Fruit fly (Drosophila melanogaster) whole organism, embryonic: ENCODE data around the gene Fitm.

ENCODE experiments used
- ATbp ChIP-seq: fragments of 200-800 bp; sonication (Bioruptor generic); optimal IDR thresholded peaks from 2 replicates; lab custom pipeline; 2017; ENCODE audit warnings: missing biosample characterization, mild to moderate bottlenecking, missing genetic modification characterization, missing genetic modification reagents
- Atf3 ChIP-seq: fragments of 200-800 bp; sonication (Bioruptor generic); optimal IDR thresholded peaks from 3 replicates; lab custom pipeline; 2016; ENCODE audit warnings: missing biosample characterization, missing genetic modification characterization
- CG10543 ChIP-seq: fragments of 200-800 bp; sonication (Bioruptor generic); optimal IDR thresholded peaks from 3 replicates; lab custom pipeline; 2017; ENCODE audit warnings: missing biosample characterization, mild to moderate bottlenecking, missing genetic modification characterization, moderate library complexity
- CG10565 ChIP-seq: fragments of 200-800 bp; sonication (Bioruptor generic); optimal IDR thresholded peaks from 3 replicates; lab custom pipeline; 2016; ENCODE audit warnings: missing biosample characterization, mild to moderate bottlenecking, missing genetic modification characterization
- CG11456 ChIP-seq: fragments of 200-800 bp; sonication (Bioruptor generic); IDR thresholded peaks from 3 replicates; pipeline ENCODE4 v1.3.6; 2022; ENCODE audit warnings: missing biosample characterization, missing genetic modification characterization
- CG12071 ChIP-seq: fragments of 200-800 bp; sonication (Bioruptor generic); optimal IDR thresholded peaks from 3 replicates; lab custom pipeline; 2018; ENCODE audit warnings: missing biosample characterization, mild to moderate bottlenecking, missing genetic modification characterization
- CG12104 ChIP-seq: fragments of 200-800 bp; sonication (Bioruptor generic); optimal IDR thresholded peaks from 3 replicates; lab custom pipeline; 2016; ENCODE audit warnings: missing biosample characterization, missing genetic modification characterization
- CG14441 ChIP-seq: fragments of 200-800 bp; sonication (Bioruptor generic); IDR thresholded peaks from 2 replicates; pipeline ENCODE4 v1.3.6; 2022; ENCODE audit warnings: missing biosample characterization, missing genetic modification characterization
- CG14860 ChIP-seq: fragments of 200-800 bp; sonication (Bioruptor generic); IDR thresholded peaks from 3 replicates; pipeline ENCODE4 v1.3.6; 2022; ENCODE audit warnings: missing biosample characterization, missing genetic modification characterization; ENCODE audit not compliant: partially characterized antibody
- CG15073 ChIP-seq: fragments of 200-800 bp; sonication (Bioruptor generic); optimal IDR thresholded peaks from 2 replicates; lab custom pipeline; 2016; ENCODE audit warnings: missing biosample characterization, missing genetic modification characterization
- CG1603 ChIP-seq: fragments of 200-800 bp; sonication (Bioruptor generic); optimal IDR thresholded peaks from 2 replicates; lab custom pipeline; 2019; ENCODE audit warnings: missing biosample characterization, mild to moderate bottlenecking, missing genetic modification characterization, moderate library complexity
- CG1832 ChIP-seq: fragments of 200-800 bp; sonication (Bioruptor generic); optimal IDR thresholded peaks from 2 replicates; lab custom pipeline; 2017; ENCODE audit warnings: missing biosample characterization, mild to moderate bottlenecking, missing genetic modification characterization, inconsistent platforms
- CG18476 ChIP-seq: fragments of 200-800 bp; sonication (Bioruptor generic); optimal IDR thresholded peaks from 2 replicates; lab custom pipeline; 2016; ENCODE audit warnings: missing biosample characterization, mild to moderate bottlenecking, missing genetic modification characterization
- CG31388 ChIP-seq: fragments of 200-800 bp; sonication (Bioruptor generic); optimal IDR thresholded peaks from 2 replicates; lab custom pipeline; 2016; ENCODE audit warnings: missing biosample characterization, missing genetic modification characterization
- CG3281 ChIP-seq: fragments of 200-800 bp; sonication (Bioruptor generic); optimal IDR thresholded peaks from 3 replicates; lab custom pipeline; 2017; ENCODE audit warnings: missing biosample characterization, mild to moderate bottlenecking, missing genetic modification characterization
- CG34224 ChIP-seq: fragments of 200-800 bp; sonication (Bioruptor generic); IDR thresholded peaks from 3 replicates; pipeline ENCODE4 v1.3.6; 2022; ENCODE audit warnings: missing biosample characterization, missing genetic modification characterization; ENCODE audit not compliant: partially characterized antibody
- CG4328 ChIP-seq: fragments of 200-800 bp; sonication (Bioruptor generic); optimal IDR thresholded peaks from 3 replicates; lab custom pipeline; 2017; ENCODE audit warnings: missing biosample characterization, missing genetic modification reagents, missing genetic modification characterization
- CG4854 ChIP-seq: fragments of 200-800 bp; sonication (Bioruptor generic); optimal IDR thresholded peaks from 2 replicates; lab custom pipeline; 2016; ENCODE audit warnings: missing biosample characterization, missing genetic modification characterization, inconsistent platforms
- CG6765 ChIP-seq: fragments of 200-800 bp; sonication (Bioruptor generic); optimal IDR thresholded peaks from 3 replicates; lab custom pipeline; 2017; ENCODE audit warnings: missing biosample characterization, mild to moderate bottlenecking, missing genetic modification characterization
- CG7372 ChIP-seq: fragments of 200-800 bp; sonication (Bioruptor generic); IDR thresholded peaks from 2 replicates; pipeline ENCODE4 v1.3.6; 2022; ENCODE audit warnings: missing biosample characterization, missing genetic modification characterization
- CHES-1-like ChIP-seq: fragments of 200-800 bp; sonication (Bioruptor generic); optimal IDR thresholded peaks from 2 replicates; lab custom pipeline; 2016; ENCODE audit warnings: missing biosample characterization, missing genetic modification characterization
- Dbx ChIP-seq: fragments of 200-800 bp; sonication (Bioruptor generic); IDR thresholded peaks from 3 replicates; pipeline ENCODE4 v1.3.6; 2022; ENCODE audit warnings: missing biosample characterization, missing genetic modification characterization
- E2f2 ChIP-seq: fragments of 200-800 bp; sonication (Bioruptor generic); IDR thresholded peaks from 2 replicates; pipeline ENCODE4 v1.3.6; 2022; ENCODE audit warnings: missing biosample characterization, missing genetic modification characterization
- Hey ChIP-seq: fragments of 200-800 bp; sonication (Bioruptor generic); optimal IDR thresholded peaks from 3 replicates; lab custom pipeline; 2018; ENCODE audit warnings: missing biosample characterization, mild to moderate bottlenecking, missing genetic modification characterization
- NK7.1 ChIP-seq: fragments of 200-800 bp; sonication (Bioruptor generic); optimal IDR thresholded peaks from 3 replicates; lab custom pipeline; 2016; ENCODE audit warnings: missing biosample characterization, missing genetic modification characterization
- Ravus ChIP-seq: fragments of 200-800 bp; sonication (Bioruptor generic); IDR thresholded peaks from 2 replicates; pipeline ENCODE4 v1.3.6; 2022; ENCODE audit warnings: missing biosample characterization, missing genetic modification characterization
- Sin3A ChIP-seq: fragments of >200 bp; optimal IDR thresholded peaks from 2 replicates; lab custom pipeline; 2018
- Sry-β ChIP-seq: fragments of 200-800 bp; sonication (Bioruptor generic); optimal IDR thresholded peaks from 2 replicates; lab custom pipeline; 2018; ENCODE audit warnings: missing biosample characterization, mild to moderate bottlenecking, missing genetic modification characterization, moderate library complexity
- Usf ChIP-seq: fragments of 200-800 bp; sonication (Bioruptor generic); optimal IDR thresholded peaks from 2 replicates; lab custom pipeline; 2017; ENCODE audit warnings: missing genotype, missing biosample characterization, missing genetic modification characterization
- al ChIP-seq: fragments of 200-800 bp; sonication (Bioruptor generic); IDR thresholded peaks from 2 replicates; pipeline ENCODE4 v1.3.6; 2022; ENCODE audit warnings: missing biosample characterization, missing genetic modification characterization
- ato ChIP-seq: fragments of 200-800 bp; sonication (Bioruptor generic); IDR thresholded peaks from 2 replicates; pipeline ENCODE4 v1.3.6; 2022; ENCODE audit warnings: missing biosample characterization, missing genetic modification characterization; ENCODE audit not compliant: partially characterized antibody
- bbx ChIP-seq: fragments of 200-800 bp; sonication (Bioruptor generic); IDR thresholded peaks from 2 replicates; pipeline ENCODE4 v1.3.6; 2022; ENCODE audit warnings: missing biosample characterization, missing genetic modification characterization; ENCODE audit not compliant: partially characterized antibody
- bsh ChIP-seq, 2 experiments: fragments of 200-800 bp; sonication (Bioruptor generic); optimal IDR thresholded peaks; 2 replicates each; lab custom pipeline; 2017 to 2018; ENCODE audit warnings: mild to moderate bottlenecking in 2 of 2, missing biosample characterization in 2 of 2, missing genetic modification characterization in 2 of 2, moderate library complexity in 1 of 2
- chif ChIP-seq, 2 experiments: fragments of 200-800 bp; sonication (Bioruptor generic); optimal IDR thresholded peaks; 3 replicates each; lab custom pipeline; 2016; ENCODE audit warnings: missing biosample characterization in 2 of 2, missing genetic modification characterization in 2 of 2
- chm ChIP-seq: fragments of 200-800 bp; sonication (Bioruptor generic); IDR thresholded peaks from 2 replicates; pipeline ENCODE4 v1.3.6; 2022; ENCODE audit warnings: missing biosample characterization, missing genetic modification characterization
- ci ChIP-seq: fragments of 200-800 bp; sonication (Bioruptor generic); IDR thresholded peaks from 3 replicates; pipeline ENCODE4 v1.3.6; 2022; ENCODE audit warnings: missing biosample characterization, missing genetic modification characterization
- croc ChIP-seq: fragments of 200-800 bp; sonication (Bioruptor generic); conservative IDR thresholded peaks from 3 replicates; pipeline ENCODE4 v1.3.6; 2022; ENCODE audit warnings: missing biosample characterization, missing genetic modification characterization
- dm ChIP-seq: fragments of 200-800 bp; sonication (Bioruptor generic); optimal IDR thresholded peaks from 3 replicates; lab custom pipeline; 2016; ENCODE audit warnings: missing biosample characterization, missing genetic modification characterization
- hkb ChIP-seq, 2 experiments: fragments of 200-800 bp in 1 of 2; fragments of >200 bp in 1 of 2; sonication (Bioruptor generic) in 1 of 2; IDR thresholded peaks in 1 of 2; optimal IDR thresholded peaks in 1 of 2; 2 replicates each; pipeline versions ENCODE4 v1.3.6 to Lab custom; 2017 to 2022; ENCODE audit warnings: missing biosample characterization in 1 of 2, missing genetic modification characterization in 1 of 2
- insv ChIP-seq, 2 experiments: fragments of 200-800 bp; sonication (Bioruptor generic); optimal IDR thresholded peaks; 3 replicates each; lab custom pipeline; 2016 to 2018; ENCODE audit warnings: missing biosample characterization in 2 of 2, missing genetic modification characterization in 2 of 2
- jumu ChIP-seq: fragments of 200-800 bp; sonication (Bioruptor generic); optimal IDR thresholded peaks from 3 replicates; lab custom pipeline; 2016; ENCODE audit warnings: missing biosample characterization, missing genetic modification characterization
- kay ChIP-seq: fragments of 200-800 bp; sonication (Bioruptor generic); optimal IDR thresholded peaks from 2 replicates; lab custom pipeline; 2016; ENCODE audit warnings: missing biosample characterization, missing genetic modification characterization
- maf-S ChIP-seq: fragments of 200-800 bp; sonication (Bioruptor generic); optimal IDR thresholded peaks from 2 replicates; lab custom pipeline; 2016; ENCODE audit warnings: missing biosample characterization, missing genetic modification characterization
- mirr ChIP-seq: fragments of 200-800 bp; sonication (Bioruptor generic); optimal IDR thresholded peaks from 3 replicates; lab custom pipeline; 2018; ENCODE audit warnings: missing biosample characterization, mild to moderate bottlenecking, missing genetic modification characterization
- nau ChIP-seq: fragments of 200-800 bp; sonication (Bioruptor generic); optimal IDR thresholded peaks from 3 replicates; lab custom pipeline; 2017; ENCODE audit warnings: missing biosample characterization, mild to moderate bottlenecking, missing genetic modification characterization, missing genetic modification reagents
- p53 ChIP-seq: fragments of 200-800 bp; sonication (Bioruptor generic); optimal IDR thresholded peaks from 2 replicates; lab custom pipeline; 2016; ENCODE audit warnings: missing biosample characterization, missing genetic modification characterization
- pnt ChIP-seq: fragments of 200-800 bp; sonication (Bioruptor generic); optimal IDR thresholded peaks from 3 replicates; lab custom pipeline; 2016; ENCODE audit warnings: missing biosample characterization, missing genetic modification characterization
- salm ChIP-seq: fragments of 200-800 bp; sonication (Bioruptor generic); optimal IDR thresholded peaks from 2 replicates; lab custom pipeline; 2018; ENCODE audit warnings: missing biosample characterization, mild to moderate bottlenecking, missing genetic modification characterization
- shn ChIP-seq: fragments of 200-800 bp; sonication (Bioruptor generic); optimal IDR thresholded peaks from 3 replicates; lab custom pipeline; 2016; ENCODE audit warnings: missing biosample characterization, missing genetic modification characterization
- sim ChIP-seq: fragments of 200-800 bp; sonication (Bioruptor generic); IDR thresholded peaks from 2 replicates; pipeline ENCODE4 v1.3.6; 2022; ENCODE audit warnings: missing biosample characterization, missing genetic modification characterization
- slp2 ChIP-seq: fragments of 200-800 bp; sonication (Bioruptor generic); optimal IDR thresholded peaks from 2 replicates; lab custom pipeline; 2016; ENCODE audit warnings: missing biosample characterization, missing genetic modification characterization

Fitm gene

dm6 chr3L:5145814-5146244, at the start of gene Fitm, which contains the start of gene AlaRS-m (continued):
- TF ChIP-seq pnt (GFP tag; lab: Kevin White, UChicago) (no peak), ato (GFP tag; lab: Robert Waterston, UW) (0 out of 2 replicates have a peak, but pooled peaks have one; percentile 19), CG3281 (GFP tag; lab: Kevin White, UChicago) (no peak), hkb (optimal IDR thresholded peaks at IDR 0.05; lab: Kevin White, UChicago) (peak; percentile 4), hkb (GFP tag; IDR thresholded peaks at IDR 0.05; lab: Robert Waterston, UW) (no peak), slp2 (no peak), Atf3 (GFP tag; lab: Kevin White, UChicago) (no peak), CG15073 (GFP tag; lab: Kevin White, UChicago) (no peak), Ravus (no peak), NK7.1 (GFP tag; lab: Kevin White, UChicago) (no peak), CG12104 (GFP tag; lab: Kevin White, UChicago) (no peak), CG6765 (GFP tag; lab: Kevin White, UChicago) (no peak), CG31388 (no peak), ci (GFP tag; lab: Robert Waterston, UW) (0 out of 3 replicates have a peak, but pooled peaks have one; percentile 14), Hey (tag; lab: Kevin White, UChicago) (no peak), Usf (GFP tag; lab: Kevin White, UChicago) (no peak), salm (tag; lab: Kevin White, UChicago) (no peak), CG1603 (tag; lab: Kevin White, UChicago) (no peak), chif (GFP tag; optimal IDR thresholded peaks at IDR 0.05; lab: Kevin White, UChicago) (no peak), CG11456 (no peak), CG34224 (GFP tag; lab: Robert Waterston, UW) (peak; percentile 51; the same call in 2 of the 3 replicates), dm (GFP tag; lab: Kevin White, UChicago) (peak; percentile 33), croc (no peak), p53 (no peak), bbx (GFP tag; lab: Robert Waterston, UW) (0 out of 2 replicates have a peak, but pooled peaks have one; percentile 20), CG14441 (no peak), CHES-1-like (no peak), jumu (GFP tag; lab: Kevin White, UChicago) (no peak), Sry-β (GFP tag; lab: Kevin White, UChicago) (peak; percentile 42), ATbp (GFP tag; lab: Kevin White, UChicago) (no peak), Sin3A (lab: Kevin White, UChicago) (peak; percentile 46), bsh (GFP tag; optimal IDR thresholded peaks at IDR 0.05; lab: Kevin White, UChicago) (no peak), E2f2 (peak; percentile 60), al (no peak), Dbx (GFP tag; lab: Robert Waterston, UW) (no peak), shn (GFP tag; lab: Kevin White, UChicago) (no peak), CG12071 (GFP tag; lab: Kevin White, UChicago) (no peak), CG4854 (GFP tag; lab: Kevin White, UChicago) (no peak), kay (GFP tag; lab: Kevin White, UChicago) (no peak), nau (GFP tag; lab: Kevin White, UChicago) (no peak), CG4328 (GFP tag; lab: Kevin White, UChicago) (no peak), mirr (no peak), insv (GFP tag; optimal IDR thresholded peaks at IDR 0.05; lab: Kevin White, UChicago) (peak; percentile 92 to 98), CG7372 (no peak), CG10543 (GFP tag; lab: Kevin White, UChicago) (no peak), CG18476 (GFP tag; lab: Kevin White, UChicago) (no peak), maf-S (no peak), sim (GFP tag; lab: Robert Waterston, UW) (no peak), chm (no peak), CG14860 (GFP tag; lab: Robert Waterston, UW) (no peak), CG1832 (no peak), CG10565 (GFP tag; lab: Kevin White, UChicago) (no peak)
